Worm (Caenorhabditis elegans): ENCODE results near the gene msp-32.

DNA sequence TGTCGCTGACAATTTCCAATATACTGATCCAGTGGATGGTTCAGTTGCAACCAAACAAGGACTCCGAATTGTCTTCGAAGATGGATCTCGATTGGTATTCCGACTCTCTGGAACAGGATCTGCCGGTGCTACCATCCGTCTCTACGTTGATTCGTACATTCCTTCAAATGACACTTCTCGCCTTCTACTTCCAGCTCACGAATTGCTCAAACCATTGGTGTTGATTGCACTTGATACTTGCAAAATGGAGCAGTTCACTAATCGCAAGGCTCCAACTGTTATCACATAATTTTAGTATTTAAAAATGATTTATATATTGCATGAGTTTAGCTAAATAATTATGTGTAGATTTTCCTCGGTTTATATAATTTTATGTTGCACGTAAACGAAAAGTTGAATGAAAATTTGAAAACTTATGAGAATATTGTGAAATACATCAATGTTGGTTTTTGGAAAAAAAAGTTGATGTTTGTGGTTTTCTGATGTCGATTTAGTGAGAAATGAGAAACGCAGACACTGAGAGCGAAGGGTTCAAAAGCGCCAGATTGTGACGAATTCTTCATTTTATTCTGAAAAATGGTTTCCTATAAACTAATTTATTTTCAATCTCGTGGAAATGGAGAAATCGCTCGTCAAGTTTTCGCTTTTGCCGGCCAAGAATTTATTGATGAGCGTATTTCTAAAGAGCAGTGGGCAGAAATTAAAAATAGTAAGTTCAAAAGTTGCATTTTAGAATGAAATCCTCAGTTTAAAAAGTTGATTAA lies 7.4 kb upstream of the msp-32 start, which contains the start of gene gst-9:
- no peak for TF ChIP-seq nhr-76 (tag; optimal IDR thresholded peaks at IDR 0.05)
- TF ChIP-seq mep-1 (tag; optimal IDR thresholded peaks at IDR 0.05), result no peak
- no peak for TF ChIP-seq tbx-8 (GFP tag; optimal IDR thresholded peaks at IDR 0.05)
- TF ChIP-seq ces-1 (GFP tag; optimal IDR thresholded peaks at IDR 0.05), result no peak
- no peak for TF ChIP-seq nhr-28 (tag; optimal IDR thresholded peaks at IDR 0.05)
- TF ChIP-seq unc-39 (tag; optimal IDR thresholded peaks at IDR 0.05), result no peak
- TF ChIP-seq pha-4 (tag; optimal IDR thresholded peaks at IDR 0.05), result no peak
- TF ChIP-seq blmp-1 (tag; optimal IDR thresholded peaks at IDR 0.05), result no peak
- no peak for TF ChIP-seq nhr-237 (tag; optimal IDR thresholded peaks at IDR 0.05)
- TF ChIP-seq ztf-11 (tag; optimal IDR thresholded peaks at IDR 0.05), result no peak

Data from whole organism, mixed stage, embryonic.